Fruit fly (Drosophila melanogaster): ENCODE measurements around the gene CG16986.

CG16986 gene

DNA sequence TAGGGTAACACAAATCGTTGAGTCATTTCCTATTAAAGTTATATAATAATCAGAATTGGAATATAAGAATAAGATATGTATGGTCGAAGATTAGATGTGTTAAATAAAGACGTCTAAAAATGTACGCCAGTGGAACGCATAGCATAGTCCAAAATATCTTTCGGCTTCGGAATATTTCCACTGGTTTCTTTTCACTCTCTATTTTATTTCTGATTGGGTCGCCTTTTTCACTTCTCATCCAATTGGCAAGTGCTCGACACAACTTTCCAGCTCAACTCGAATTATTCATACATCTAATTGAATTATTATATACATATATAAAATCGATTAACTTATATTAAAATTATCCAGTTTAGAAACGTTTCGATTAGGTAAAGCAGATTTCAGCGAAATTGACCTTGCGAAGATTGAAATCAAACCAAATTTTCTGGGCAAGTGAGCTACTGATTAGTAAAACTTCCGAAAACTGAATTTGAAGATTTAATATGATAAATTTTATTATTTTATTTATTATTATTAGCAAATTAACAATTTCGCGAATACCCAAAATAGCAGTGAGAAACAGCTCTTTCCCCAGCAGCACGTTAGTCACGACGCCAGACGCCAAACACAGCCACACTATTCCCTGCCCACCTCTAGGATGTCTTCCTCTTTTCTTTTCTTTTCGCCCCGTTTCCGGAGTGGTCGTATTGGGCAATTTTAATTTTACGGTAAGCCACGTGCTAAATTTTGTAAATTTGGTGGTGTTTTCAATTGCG, 13.1 kb upstream of the CG16986 start, which contains the start of gene RpL8 (continued):
- TF ChIP-seq CG1603 (tag; optimal IDR thresholded peaks at IDR 0.05) (peak; percentile 75), chn (GFP tag; optimal IDR thresholded peaks at IDR 0.05) (peak; percentile 47), CG8281 (tag; optimal IDR thresholded peaks at IDR 0.05) (peak; percentile 53), Stat92E (GFP tag; optimal IDR thresholded peaks at IDR 0.05) (peak in 1 of 3 experiments; percentile 73), CG6683 (GFP tag; optimal IDR thresholded peaks at IDR 0.05) (peak; percentile 61), ttk (GFP tag; IDR thresholded peaks at IDR 0.05) (peak; percentile 71), ase (GFP tag; IDR thresholded peaks at IDR 0.05) (peak; percentile 87), CG8089 (GFP tag; optimal IDR thresholded peaks at IDR 0.05) (peak; percentile 84), Lpt (GFP tag; optimal IDR thresholded peaks at IDR 0.05) (no peak), otp (GFP tag; IDR thresholded peaks at IDR 0.05) (peak; percentile 95), CG33557 (GFP tag; optimal IDR thresholded peaks at IDR 0.05) (peak; percentile 70), tap (tag; optimal IDR thresholded peaks at IDR 0.05) (peak; percentile 25), sima (GFP tag; optimal IDR thresholded peaks at IDR 0.05) (peak; percentile 42), CG6175 (GFP tag; IDR thresholded peaks at IDR 0.05) (peak; percentile 67; the same call in 2 of the 3 replicates), Trl (optimal IDR thresholded peaks at IDR 0.05) (no peak), Trl (GFP tag; optimal IDR thresholded peaks at IDR 0.05) (peak; percentile 69), tin (GFP tag; optimal IDR thresholded peaks at IDR 0.05) (peak; percentile 71), CG1602 (GFP tag; optimal IDR thresholded peaks at IDR 0.05) (peak; percentile 45), CG4707 (GFP tag; optimal IDR thresholded peaks at IDR 0.05) (peak; percentile 92), ac (GFP tag; optimal IDR thresholded peaks at IDR 0.05) (peak; percentile 58), dan (GFP tag; IDR thresholded peaks at IDR 0.05) (no peak), CG17385 (GFP tag; optimal IDR thresholded peaks at IDR 0.05) (peak; percentile 98), Atf6 (GFP tag; IDR thresholded peaks at IDR 0.05) (peak; percentile 72), Dp (GFP tag; optimal IDR thresholded peaks at IDR 0.05) (no peak), btn (GFP tag; optimal IDR thresholded peaks at IDR 0.05) (peak; percentile 83), exex (tag; optimal IDR thresholded peaks at IDR 0.05) (peak; percentile 52), CG14965 (GFP tag; optimal IDR thresholded peaks at IDR 0.05; ENCODE audit: borderline replicate concordance) (peak; percentile 17)

- peak; percentile 38 for TF ChIP-seq dm (GFP tag; optimal IDR thresholded peaks at IDR 0.05)
- TF ChIP-seq phol (tag; optimal IDR thresholded peaks at IDR 0.05), result peak; percentile 28
- TF ChIP-seq Fer2 (tag; optimal IDR thresholded peaks at IDR 0.05), result no peak
- TF ChIP-seq chinmo (GFP tag; IDR thresholded peaks at IDR 0.05; ENCODE audit: partially characterized antibody), result no peak
- TF ChIP-seq CG12659 (GFP tag; optimal IDR thresholded peaks at IDR 0.05), result peak; percentile 54
- peak; percentile 45 for TF ChIP-seq YL-1 (GFP tag; optimal IDR thresholded peaks at IDR 0.05)
- TF ChIP-seq sens (GFP tag), result peak; percentile 48
- no peak for TF ChIP-seq sim (GFP tag; IDR thresholded peaks at IDR 0.05)
- TF ChIP-seq ro (GFP tag; IDR thresholded peaks at IDR 0.05), result no peak
- TF ChIP-seq MESR4 (GFP tag; optimal IDR thresholded peaks at IDR 0.05), result peak; percentile 80
- TF ChIP-seq lov (optimal IDR thresholded peaks at IDR 0.05), result no peak
- TF ChIP-seq lov (GFP tag; IDR thresholded peaks at IDR 0.05), result no peak
Observed at dm6 chr3L:2587562-2587918, 12.6 kb upstream of the CG16986 start.

DNA sequence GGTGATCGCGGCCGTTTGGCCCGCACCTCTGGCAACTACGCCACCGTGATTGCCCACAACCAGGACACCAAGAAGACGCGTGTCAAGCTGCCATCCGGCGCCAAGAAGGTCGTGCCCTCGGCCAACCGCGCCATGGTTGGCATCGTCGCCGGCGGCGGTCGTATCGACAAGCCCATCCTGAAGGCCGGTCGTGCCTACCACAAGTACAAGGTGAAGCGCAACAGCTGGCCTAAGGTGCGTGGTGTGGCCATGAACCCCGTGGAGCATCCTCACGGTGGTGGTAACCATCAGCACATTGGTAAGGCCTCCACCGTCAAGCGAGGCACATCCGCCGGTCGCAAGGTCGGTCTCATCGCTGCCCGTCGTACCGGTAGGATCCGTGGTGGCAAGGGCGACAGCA, 11.8 kb upstream of the CG16986 start:
- TF ChIP-seq nerfin-2 (GFP tag; IDR thresholded peaks at IDR 0.05; ENCODE audit: partially characterized antibody) (peak; percentile 38; the same call in 1 of the 2 replicates), NFAT (GFP tag; IDR thresholded peaks at IDR 0.05) (peak; percentile 28; the same call in 1 of the 2 replicates), CG8089 (GFP tag; optimal IDR thresholded peaks at IDR 0.05) (peak; percentile 6), Med (GFP tag) (peak; percentile 38), pnt (GFP tag; optimal IDR thresholded peaks at IDR 0.05) (peak; percentile 3), sens (GFP tag) (peak; percentile 78), kay (GFP tag; optimal IDR thresholded peaks at IDR 0.05) (no peak), ems (GFP tag; optimal IDR thresholded peaks at IDR 0.05) (peak; percentile 19), CG6791 (GFP tag; IDR thresholded peaks at IDR 0.05; ENCODE audit: partially characterized antibody) (0 out of 3 replicates have a peak, but pooled peaks have one; percentile 43), HLH3B (GFP tag; IDR thresholded peaks at IDR 0.05) (no peak), CG13624 (GFP tag; optimal IDR thresholded peaks at IDR 0.05) (peak; percentile 7), CG4404 (GFP tag; IDR thresholded peaks at IDR 0.05) (no peak)

Measured in whole organism, embryonic.